Fruit fly (Drosophila melanogaster): Measurements from ENCODE around the gene CycJ.
A peak's percentile ranks its signal among the peaks of the same experiment; 100 is the strongest.

The CycJ gene

DNA sequence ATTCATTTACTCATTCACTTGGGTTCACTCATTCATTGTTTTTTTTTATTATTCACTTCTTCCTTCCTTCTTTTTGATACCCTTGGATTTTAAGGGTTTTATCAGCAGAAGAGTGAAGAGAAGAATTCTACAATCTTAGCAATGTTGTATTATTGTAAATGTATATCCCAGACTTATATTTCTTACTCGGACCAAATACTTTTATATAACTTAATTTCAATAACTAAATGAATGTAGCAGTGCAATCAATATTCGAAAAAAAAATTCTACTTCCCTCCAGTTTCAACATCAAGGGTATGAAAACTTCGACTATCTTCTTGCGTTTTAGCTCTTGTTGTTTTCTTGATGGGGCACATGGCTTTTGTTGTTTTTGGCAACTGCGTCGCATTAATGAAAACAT, 15.8 kb upstream of the CycJ start (continued):
- TF ChIP-seq CG31627 (GFP tag; optimal IDR thresholded peaks at IDR 0.05) = peak; percentile 77
- no peak for TF ChIP-seq CG10631 (GFP tag; optimal IDR thresholded peaks at IDR 0.05)
- peak; percentile 7 for TF ChIP-seq Ets96B (tag; optimal IDR thresholded peaks at IDR 0.05)
- TF ChIP-seq CG6854 (GFP tag; optimal IDR thresholded peaks at IDR 0.05) = no peak
- no peak for TF ChIP-seq CG6163 (GFP tag; IDR thresholded peaks at IDR 0.05)
- TF ChIP-seq CG6808 (GFP tag; optimal IDR thresholded peaks at IDR 0.05) = no peak
- TF ChIP-seq CG11294 (GFP tag; IDR thresholded peaks at IDR 0.05) = no peak
- TF ChIP-seq svp (GFP tag) = no peak
- peak; percentile 70 for TF ChIP-seq CG8632 (GFP tag; optimal IDR thresholded peaks at IDR 0.05)
- no peak for TF ChIP-seq CG11762 (GFP tag; optimal IDR thresholded peaks at IDR 0.05; ENCODE audit: insufficient read depth)
- no peak for TF ChIP-seq CG7368 (GFP tag; optimal IDR thresholded peaks at IDR 0.05)
- TF ChIP-seq fkh (GFP tag; optimal IDR thresholded peaks at IDR 0.05) = no peak
- peak; percentile 85 for TF ChIP-seq Met (GFP tag; optimal IDR thresholded peaks at IDR 0.05)
- TF ChIP-seq dac (GFP tag; optimal IDR thresholded peaks at IDR 0.05) = no peak
- TF ChIP-seq Hr4 (GFP tag; optimal IDR thresholded peaks at IDR 0.05) = no peak
- peak; percentile 55 for TF ChIP-seq lz (GFP tag; optimal IDR thresholded peaks at IDR 0.05)
- peak; percentile 25 for TF ChIP-seq Eip93F (GFP tag; optimal IDR thresholded peaks at IDR 0.05)
- TF ChIP-seq CG11902 (GFP tag; optimal IDR thresholded peaks at IDR 0.05) = no peak
- peak; percentile 49 for TF ChIP-seq Sox15 (GFP tag; optimal IDR thresholded peaks at IDR 0.05)

DNA sequence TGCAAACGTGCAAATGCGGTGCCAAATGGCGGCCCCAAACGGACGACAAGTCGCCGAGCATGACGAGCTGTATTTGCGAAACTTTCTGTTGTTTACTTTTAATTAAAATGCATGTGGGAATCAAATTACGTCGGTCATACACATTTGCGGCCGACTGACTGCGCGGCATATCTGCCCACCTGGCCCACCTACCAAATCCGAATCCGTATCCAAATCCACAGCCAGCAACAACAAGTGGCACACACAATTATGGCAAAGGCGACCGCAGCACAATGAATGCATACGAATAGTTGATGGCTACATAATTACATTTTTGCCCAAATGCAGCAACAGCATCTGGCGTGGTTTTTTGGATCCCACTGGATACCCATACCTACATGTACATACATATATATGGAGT, 14.5 kb upstream of the CycJ start:
- TF ChIP-seq eg (GFP tag; IDR thresholded peaks at IDR 0.05) (0 out of 3 replicates have a peak, but pooled peaks have one; percentile 21), Smox (GFP tag; optimal IDR thresholded peaks at IDR 0.05) (no peak), Eip93F (GFP tag; optimal IDR thresholded peaks at IDR 0.05) (no peak)

DNA sequence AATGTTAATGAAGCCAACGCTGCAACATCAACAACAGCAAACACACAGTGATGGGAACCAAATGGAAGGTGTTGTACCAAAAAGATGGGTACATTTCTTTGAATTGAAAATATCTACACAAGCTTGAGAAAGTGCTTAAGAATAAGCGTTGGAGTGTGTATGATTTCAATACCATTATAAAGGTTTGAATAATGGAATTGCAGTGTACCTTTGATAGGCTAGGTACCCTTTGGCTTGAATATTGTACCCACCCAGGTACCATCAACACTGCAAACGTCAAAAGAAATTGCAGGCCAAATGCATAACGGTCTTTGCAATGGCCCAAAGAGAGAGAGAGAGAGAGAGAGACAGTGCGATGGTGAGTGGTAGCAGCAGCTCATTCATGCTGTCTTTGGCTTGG, 13.5 kb upstream of the CycJ start:
- peak; percentile 13 for TF ChIP-seq Hr4 (GFP tag; optimal IDR thresholded peaks at IDR 0.05)
- TF ChIP-seq dsx (GFP tag; optimal IDR thresholded peaks at IDR 0.05; ENCODE audit: poor library complexity, severe bottlenecking) = no peak
- no peak for TF ChIP-seq svp (GFP tag)
- peak; percentile 6 for TF ChIP-seq CG6276 (GFP tag; optimal IDR thresholded peaks at IDR 0.05)
- peak; percentile 11 for TF ChIP-seq CG32006 (GFP tag; optimal IDR thresholded peaks at IDR 0.05)
- peak; percentile 65 for TF ChIP-seq Eip78C (GFP tag)
- 0 out of 3 replicates have a peak, but pooled peaks have one; percentile 18 for TF ChIP-seq CG8119 (GFP tag; IDR thresholded peaks at IDR 0.05)
- no peak for TF ChIP-seq fd59A (GFP tag; optimal IDR thresholded peaks at IDR 0.05)
- no peak for TF ChIP-seq CG4318 (GFP tag; optimal IDR thresholded peaks at IDR 0.05)

DNA sequence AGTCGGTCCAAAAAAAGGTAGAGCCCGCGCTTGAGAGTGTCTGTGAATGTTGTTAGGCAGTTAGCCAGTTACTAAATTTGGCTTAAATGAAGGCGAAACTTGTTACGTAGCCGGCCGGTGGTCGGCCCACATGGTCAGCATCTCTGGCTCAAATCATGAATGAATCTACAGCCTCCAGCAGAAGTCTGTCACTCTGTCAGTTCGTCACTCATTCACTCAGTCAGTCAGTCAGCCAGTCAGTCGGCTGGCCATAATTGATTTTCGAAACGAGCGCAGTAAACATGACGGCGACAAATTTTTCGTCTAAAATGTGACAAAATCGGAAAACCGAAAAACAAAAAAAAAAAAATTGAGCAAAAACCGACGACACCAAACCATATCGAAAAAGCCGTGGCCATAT, 11.8 kb upstream of the CycJ start:
- TF ChIP-seq fd59A (GFP tag; optimal IDR thresholded peaks at IDR 0.05) = no peak
- no peak for TF ChIP-seq Sox102F (GFP tag; optimal IDR thresholded peaks at IDR 0.05)
- no peak for TF ChIP-seq svp (GFP tag)
- TF ChIP-seq CG6808 (GFP tag; optimal IDR thresholded peaks at IDR 0.05) = no peak
- TF ChIP-seq CG4318 (GFP tag; optimal IDR thresholded peaks at IDR 0.05) = no peak
- TF ChIP-seq fkh (GFP tag; optimal IDR thresholded peaks at IDR 0.05) = no peak
- TF ChIP-seq salr (GFP tag; optimal IDR thresholded peaks at IDR 0.05) = no peak
- TF ChIP-seq Met (GFP tag; optimal IDR thresholded peaks at IDR 0.05) = no peak
- no peak for TF ChIP-seq CG10631 (GFP tag; optimal IDR thresholded peaks at IDR 0.05)
- no peak for TF ChIP-seq topi (GFP tag; optimal IDR thresholded peaks at IDR 0.05)
- no peak for TF ChIP-seq dsx (GFP tag; optimal IDR thresholded peaks at IDR 0.05; ENCODE audit: poor library complexity, severe bottlenecking)
- TF ChIP-seq dac (GFP tag; optimal IDR thresholded peaks at IDR 0.05) = no peak
- no peak for TF ChIP-seq CG6854 (GFP tag; optimal IDR thresholded peaks at IDR 0.05)
- TF ChIP-seq Hr38 (GFP tag; optimal IDR thresholded peaks at IDR 0.05) = no peak
- no peak for TF ChIP-seq cyc (GFP tag; optimal IDR thresholded peaks at IDR 0.05)
- TF ChIP-seq CG10669 (GFP tag; optimal IDR thresholded peaks at IDR 0.05) = no peak
- no peak for TF ChIP-seq CG7368 (GFP tag; optimal IDR thresholded peaks at IDR 0.05)
- TF ChIP-seq CG8632 (GFP tag; optimal IDR thresholded peaks at IDR 0.05) = no peak
- no peak for TF ChIP-seq Eip78C (GFP tag)

Data from whole organism, prepupa.